Worm (Caenorhabditis elegans) whole organism, L4/young adult: ENCODE data around the gene acr-9.

Experiments used
- W03F9.2 ChIP-seq: fragments of 150-350 bp; optimal IDR thresholded peaks from 2 replicates; lab custom pipeline; 2014; ENCODE audit warnings: missing biosample characterization, missing genetic modification characterization
- dao-5 ChIP-seq: sonication (generic microtip); optimal IDR thresholded peaks from 2 replicates; lab custom pipeline; 2016; ENCODE audit warnings: missing genotype, missing genetic modification characterization, moderate library complexity, missing compliant biosample characterization
- him-1 ChIP-seq: sonication (generic microtip); optimal IDR thresholded peaks from 2 replicates; lab custom pipeline; 2016; ENCODE audit warnings: missing genotype, missing genetic modification reagents, missing genetic modification characterization, missing compliant biosample characterization

ce11 chrX:13650799-13651198 is 4.1 kb upstream of the acr-9 start, which contains the start of gene C40C9.4:
- TF ChIP-seq dao-5 (tag; lab: Kevin White, UChicago) (no peak), W03F9.2 (tag; lab: Kevin White, UChicago) (no peak), him-1 (no peak)
